Worm (Caenorhabditis elegans) whole organism, L1 larva: ENCODE results near the gene srz-101.

Source experiments
- aly-2 ChIP-seq: fragments of 150-350 bp; optimal IDR thresholded peaks from 2 replicates; lab custom pipeline; 2014; ENCODE audit warnings: missing biosample characterization, missing genetic modification characterization
- ama-1 ChIP-seq: fragments of 150-350 bp; optimal IDR thresholded peaks from 2 replicates; lab custom pipeline; 2014
- dpl-1 ChIP-seq, 3 experiments: fragments of 150-350 bp in 2 of 3; sonication (generic microtip) in 1 of 3; optimal IDR thresholded peaks; 2 replicates each; lab custom pipeline; 2014 to 2017; ENCODE audit warnings: missing biosample characterization in 3 of 3, missing genetic modification characterization in 3 of 3, missing genetic modification reagents in 3 of 3
- nhr-12 ChIP-seq: sonication (generic microtip); optimal IDR thresholded peaks from 2 replicates; lab custom pipeline; 2017; ENCODE audit warnings: missing biosample characterization, missing genetic modification characterization
- nhr-237 ChIP-seq: fragments of 150-350 bp; optimal IDR thresholded peaks from 2 replicates; lab custom pipeline; 2014; ENCODE audit warnings: missing biosample characterization, missing genetic modification characterization
- pag-3 ChIP-seq: sonication (generic microtip); optimal IDR thresholded peaks from 2 replicates; lab custom pipeline; 2017; ENCODE audit warnings: missing genetic modification characterization, mild to moderate bottlenecking, missing compliant biosample characterization, antibody characterized with exemption, borderline replicate concordance; ENCODE audit not compliant: insufficient read depth
- snpc-4 ChIP-seq: fragments of 150-350 bp; optimal IDR thresholded peaks from 2 replicates; lab custom pipeline; 2014; ENCODE audit warnings: missing biosample characterization, missing genetic modification characterization
- sup-37 ChIP-seq: fragments of 200-800 bp; sonication (Bioruptor generic); optimal IDR thresholded peaks from 2 replicates; lab custom pipeline; 2018; ENCODE audit warnings: mild to moderate bottlenecking, missing genetic modification characterization, missing compliant biosample characterization
- unc-62 ChIP-seq: fragments of 150-350 bp; optimal IDR thresholded peaks from 2 replicates; lab custom pipeline; 2014; ENCODE audit warnings: missing biosample characterization, missing genetic modification reagents, missing genetic modification characterization
- unc-86 ChIP-seq: sonication (generic microtip); optimal IDR thresholded peaks from 2 replicates; lab custom pipeline; 2016; ENCODE audit warnings: missing genetic modification characterization, missing compliant biosample characterization
- ztf-11 ChIP-seq, 2 experiments: sonication (generic microtip); optimal IDR thresholded peaks; 2 replicates each; lab custom pipeline; 2016 to 2017; ENCODE audit warnings: missing genetic modification characterization in 2 of 2, missing biosample characterization in 1 of 2, missing compliant biosample characterization in 1 of 2

- TF ChIP-seq dpl-1 (GFP tag; optimal IDR thresholded peaks at IDR 0.05; lab: Kevin White, UChicago) (no peak), snpc-4 (no peak), nhr-237 (tag; lab: Kevin White, UChicago) (no peak), aly-2 (tag; lab: Kevin White, UChicago) (no peak), pag-3 (tag; lab: Kevin White, UChicago) (no peak), nhr-12 (no peak), unc-62 (no peak), ztf-11 (tag; optimal IDR thresholded peaks at IDR 0.05; lab: Kevin White, UChicago) (no peak), ama-1 (lab: Kevin White, UChicago) (no peak), unc-86 (tag; lab: Kevin White, UChicago) (no peak), sup-37 (GFP tag; lab: Kevin White, UChicago) (no peak)
Observed at ce11 chrV:16693732-16694131, 906 bp upstream of the srz-101 start, which contains the start of gene srw-42.
